Worm (Caenorhabditis elegans) whole organism, mixed stage, embryonic: ENCODE results near the gene D2089.3.

Experiments
- M03D4.4 ChIP-seq: sonication (generic microtip); optimal IDR thresholded peaks from 2 replicates; lab custom pipeline; 2017; ENCODE audit warnings: mild to moderate bottlenecking, missing genetic modification characterization, missing compliant biosample characterization
- bed-3 ChIP-seq: fragments of 200-800 bp; sonication (Bioruptor generic); optimal IDR thresholded peaks from 3 replicates; lab custom pipeline; 2018; ENCODE audit warnings: mild to moderate bottlenecking, missing genetic modification characterization, moderate library complexity, missing compliant biosample characterization
- ceh-83 ChIP-seq: fragments of 200-800 bp; sonication (Bioruptor generic); optimal IDR thresholded peaks from 2 replicates; lab custom pipeline; 2018; ENCODE audit warnings: mild to moderate bottlenecking, missing genetic modification characterization, missing compliant biosample characterization
- elt-3 ChIP-seq: fragments of 150-350 bp; optimal IDR thresholded peaks from 2 replicates; lab custom pipeline; 2014; ENCODE audit warnings: missing biosample characterization, missing genetic modification characterization
- flh-1 ChIP-seq: fragments of 200-800 bp; sonication (Bioruptor generic); optimal IDR thresholded peaks from 2 replicates; lab custom pipeline; 2018; ENCODE audit warnings: mild to moderate bottlenecking, missing genetic modification characterization, moderate library complexity, missing compliant biosample characterization
- lin-13 ChIP-seq: fragments of 150-350 bp; optimal IDR thresholded peaks from 2 replicates; lab custom pipeline; 2014; ENCODE audit warnings: missing biosample characterization, missing genetic modification characterization
- lsy-2 ChIP-seq: fragments of 150-350 bp; optimal IDR thresholded peaks from 2 replicates; lab custom pipeline; 2014; ENCODE audit warnings: missing biosample characterization, missing genetic modification characterization
- mep-1 ChIP-seq: fragments of 150-350 bp; optimal IDR thresholded peaks from 2 replicates; lab custom pipeline; 2017; ENCODE audit warnings: missing biosample characterization, missing genetic modification reagents, missing genetic modification characterization, inconsistent platforms
- nhr-12 ChIP-seq: fragments of 150-350 bp; optimal IDR thresholded peaks from 2 replicates; lab custom pipeline; 2014; ENCODE audit warnings: missing biosample characterization, missing genetic modification characterization
- nhr-2 ChIP-seq: fragments of 150-350 bp; optimal IDR thresholded peaks from 2 replicates; lab custom pipeline; 2014; ENCODE audit warnings: missing biosample characterization, missing genetic modification characterization
- nhr-237 ChIP-seq: fragments of 150-350 bp; optimal IDR thresholded peaks from 2 replicates; lab custom pipeline; 2014; ENCODE audit warnings: missing biosample characterization, missing genetic modification characterization
- nhr-28 ChIP-seq: fragments of 150-350 bp; optimal IDR thresholded peaks from 2 replicates; lab custom pipeline; 2014; ENCODE audit warnings: missing biosample characterization, missing genetic modification characterization
- nhr-76 ChIP-seq: sonication (generic microtip); optimal IDR thresholded peaks from 2 replicates; lab custom pipeline; 2017; ENCODE audit warnings: missing biosample characterization, missing genetic modification characterization
- pha-4 ChIP-seq: fragments of 150-350 bp; optimal IDR thresholded peaks from 2 replicates; lab custom pipeline; 2018; ENCODE audit warnings: missing biosample characterization, missing genetic modification reagents, missing genetic modification characterization
- sem-2 ChIP-seq: fragments of 200-800 bp; sonication (Bioruptor generic); optimal IDR thresholded peaks from 2 replicates; lab custom pipeline; 2018; ENCODE audit warnings: mild to moderate bottlenecking, missing genetic modification characterization, missing compliant biosample characterization
- sptf-1 ChIP-seq: sonication (generic microtip); optimal IDR thresholded peaks from 2 replicates; lab custom pipeline; 2017; ENCODE audit warnings: mild to moderate bottlenecking, missing genetic modification characterization, moderate library complexity, missing compliant biosample characterization

The D2089.3 gene

ce11 chrII:10621965-10622364 lies 43.0 kb downstream of the D2089.3 start, which contains the start of gene cutl-9:
TSS of gene cutl-9 (plus strand) at chrII:10622265.
- TF ChIP-seq lin-13 (tag; lab: Kevin White, UChicago) (no peak), nhr-12 (no peak), lsy-2 (no peak), elt-3 (tag; lab: Kevin White, UChicago) (no peak), nhr-76 (tag; lab: Kevin White, UChicago) (no peak), nhr-237 (tag; lab: Kevin White, UChicago) (no peak), pha-4 (tag; lab: Kevin White, UChicago) (no peak), nhr-2 (tag; lab: Kevin White, UChicago) (no peak), flh-1 (no peak), ceh-83 (no peak), sptf-1 (tag; lab: Kevin White, UChicago) (no peak), sem-2 (no peak), bed-3 (no peak), M03D4.4 (no peak)

DNA sequence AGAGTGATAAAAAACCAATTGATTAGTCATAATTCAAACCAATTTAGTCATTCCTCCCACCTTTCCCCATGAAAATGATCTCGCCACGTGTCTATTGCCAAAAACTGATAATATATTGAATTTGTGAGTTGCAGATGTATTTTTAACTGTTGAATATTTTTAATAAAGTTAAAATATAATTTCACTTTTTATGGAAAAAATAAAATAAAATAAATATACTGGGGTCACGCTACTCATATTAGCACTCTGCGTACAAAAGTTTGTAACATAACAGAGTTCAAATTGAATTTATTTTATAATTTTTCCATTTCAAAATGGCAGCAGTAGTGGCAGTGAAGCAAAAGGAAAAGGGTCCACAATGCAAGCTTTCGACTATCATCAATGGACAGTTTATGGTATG lies 46.8 kb downstream of the D2089.3 start, which contains the start of gene C14A4.13:
Gene C14A4.13, plus strand, starts transcription at position 301 of the 400 bp plus-strand sequence.
- no peak for TF ChIP-seq nhr-237 (tag; lab: Kevin White, UChicago)
- TF ChIP-seq nhr-28 = no peak
- no peak for TF ChIP-seq sem-2
- no peak for TF ChIP-seq mep-1
- no peak for TF ChIP-seq lin-13 (tag; lab: Kevin White, UChicago)
- no peak for TF ChIP-seq lsy-2
- TF ChIP-seq, all 35 proteins: peak for 0
